Fruit fly (Drosophila melanogaster) whole organism, embryonic: ENCODE data around the gene CRAT.

Experiments
- Bgb ChIP-seq: fragments of 200-800 bp; sonication (Bioruptor generic); IDR thresholded peaks from 2 replicates; pipeline ENCODE4 v1.3.6; 2022; ENCODE audit warnings: missing biosample characterization, missing genetic modification characterization; ENCODE audit not compliant: partially characterized antibody
- Blimp-1 ChIP-seq: fragments of 200-800 bp; sonication (Bioruptor generic); optimal IDR thresholded peaks from 3 replicates; lab custom pipeline; 2018; ENCODE audit warnings: missing biosample characterization, missing genetic modification characterization, mild to moderate bottlenecking, moderate library complexity, missing genetic modification reagents
- CG10274 ChIP-seq: fragments of 200-800 bp; sonication (Bioruptor generic); optimal IDR thresholded peaks from 3 replicates; lab custom pipeline; 2017; ENCODE audit warnings: missing biosample characterization, mild to moderate bottlenecking, missing genetic modification characterization
- CG11085 ChIP-seq: fragments of 200-800 bp; sonication (Bioruptor generic); IDR thresholded peaks from 2 replicates; pipeline ENCODE4 v1.3.6; 2022; ENCODE audit warnings: missing biosample characterization, missing genetic modification characterization
- CG11696 ChIP-seq: fragments of 200-800 bp; sonication (Bioruptor generic); IDR thresholded peaks from 2 replicates; pipeline ENCODE4 v1.3.6; 2022; ENCODE audit warnings: missing biosample characterization, missing genetic modification characterization
- CG12659 ChIP-seq: fragments of 200-800 bp; sonication (Bioruptor generic); optimal IDR thresholded peaks from 3 replicates; lab custom pipeline; 2017; ENCODE audit warnings: mild to moderate bottlenecking, missing biosample characterization, missing genetic modification reagents, missing genetic modification characterization
- CG13287 ChIP-seq: fragments of 200-800 bp; sonication (Bioruptor generic); IDR thresholded peaks from 2 replicates; pipeline ENCODE4 v1.3.6; 2022; ENCODE audit warnings: missing biosample characterization, missing genetic modification characterization; ENCODE audit not compliant: partially characterized antibody
- CG13624 ChIP-seq: fragments of 200-800 bp; sonication (Bioruptor generic); optimal IDR thresholded peaks from 2 replicates; lab custom pipeline; 2016; ENCODE audit warnings: missing biosample characterization, missing genetic modification characterization
- CG14014 ChIP-seq: fragments of 200-800 bp; sonication (Bioruptor generic); IDR thresholded peaks from 2 replicates; pipeline ENCODE4 v1.3.6; 2022; ENCODE audit warnings: missing biosample characterization, missing genetic modification characterization
- CG17359 ChIP-seq: fragments of 200-800 bp; sonication (Bioruptor generic); optimal IDR thresholded peaks from 3 replicates; lab custom pipeline; 2018; ENCODE audit warnings: missing biosample characterization, mild to moderate bottlenecking, missing genetic modification characterization, moderate library complexity
- CG18764 ChIP-seq: fragments of 200-800 bp; sonication (Bioruptor generic); optimal IDR thresholded peaks from 3 replicates; lab custom pipeline; 2016; ENCODE audit warnings: missing biosample characterization, missing genetic modification characterization
- CG30431 ChIP-seq: fragments of 200-800 bp; sonication (Bioruptor generic); optimal IDR thresholded peaks from 2 replicates; lab custom pipeline; 2017; ENCODE audit warnings: missing biosample characterization, missing genetic modification characterization
- CG31224 ChIP-seq: fragments of 200-800 bp; sonication (Bioruptor generic); IDR thresholded peaks from 2 replicates; pipeline ENCODE4 v1.3.6; 2022; ENCODE audit warnings: missing biosample characterization, missing genetic modification characterization
- CG3281 ChIP-seq: fragments of 200-800 bp; sonication (Bioruptor generic); optimal IDR thresholded peaks from 3 replicates; lab custom pipeline; 2017; ENCODE audit warnings: missing biosample characterization, mild to moderate bottlenecking, missing genetic modification characterization
- CG3407 ChIP-seq: fragments of 200-800 bp; sonication (Bioruptor generic); optimal IDR thresholded peaks from 2 replicates; lab custom pipeline; 2018; ENCODE audit warnings: missing biosample characterization, mild to moderate bottlenecking, missing genetic modification characterization
- CG6272 ChIP-seq: fragments of 200-800 bp; sonication (Bioruptor generic); IDR thresholded peaks from 2 replicates; pipeline ENCODE4 v1.3.6; 2022; ENCODE audit warnings: missing biosample characterization, missing genetic modification characterization
- CG6689 ChIP-seq: fragments of 200-800 bp; sonication (Bioruptor generic); IDR thresholded peaks from 2 replicates; pipeline ENCODE4 v1.3.6; 2022; ENCODE audit warnings: missing biosample characterization, missing genetic modification characterization
- CG7963 ChIP-seq: fragments of 200-800 bp; sonication (Bioruptor generic); IDR thresholded peaks from 3 replicates; pipeline ENCODE4 v1.3.6; 2022; ENCODE audit warnings: missing biosample characterization, missing genetic modification characterization; ENCODE audit not compliant: partially characterized antibody
- CkIIα-i1 ChIP-seq: fragments of 200-800 bp; sonication (Bioruptor generic); IDR thresholded peaks from 2 replicates; pipeline ENCODE4 v1.3.6; 2022; ENCODE audit warnings: missing biosample characterization, missing genetic modification characterization
- Deaf1 ChIP-seq: fragments of 200-800 bp; optimal IDR thresholded peaks from 3 replicates; lab custom pipeline; 2019; ENCODE audit warnings: missing biosample characterization, mild to moderate bottlenecking, missing genetic modification characterization, moderate library complexity
- Dll ChIP-seq: fragments of 200-800 bp; sonication (Bioruptor generic); IDR thresholded peaks from 4 replicates; pipeline ENCODE4 v1.3.6; 2022; ENCODE audit warnings: missing biosample characterization, missing genetic modification characterization; ENCODE audit not compliant: partially characterized antibody
- Gug ChIP-seq: fragments of 200-800 bp; sonication (Bioruptor generic); IDR thresholded peaks from 4 replicates; pipeline ENCODE4 v1.3.6; 2022; ENCODE audit warnings: missing biosample characterization, missing genetic modification characterization
- HLH3B ChIP-seq: fragments of 200-800 bp; sonication (Bioruptor generic); IDR thresholded peaks from 2 replicates; pipeline ENCODE4 v1.3.6; 2022; ENCODE audit warnings: missing biosample characterization, missing genetic modification characterization
- Meics ChIP-seq: fragments of 200-800 bp; sonication (Bioruptor generic); optimal IDR thresholded peaks from 2 replicates; lab custom pipeline; 2017; ENCODE audit warnings: missing biosample characterization, mild to moderate bottlenecking, missing genetic modification characterization
- Neu2 ChIP-seq: fragments of 200-800 bp; sonication (Bioruptor generic); optimal IDR thresholded peaks from 3 replicates; lab custom pipeline; 2016; ENCODE audit warnings: missing biosample characterization, missing genetic modification characterization, borderline replicate concordance
- Oli ChIP-seq: fragments of 200-800 bp; sonication (Bioruptor generic); optimal IDR thresholded peaks from 2 replicates; lab custom pipeline; 2018; ENCODE audit warnings: missing biosample characterization, mild to moderate bottlenecking, missing genetic modification characterization, moderate library complexity
- Ptx1 ChIP-seq: fragments of 200-800 bp; sonication (Bioruptor generic); IDR thresholded peaks from 2 replicates; pipeline ENCODE4 v1.3.6; 2022; ENCODE audit warnings: missing biosample characterization, missing genetic modification characterization
- Side ChIP-seq: fragments of 200-800 bp; sonication (Bioruptor generic); optimal IDR thresholded peaks from 2 replicates; lab custom pipeline; 2016; ENCODE audit warnings: missing biosample characterization, missing genetic modification characterization
- Six4 ChIP-seq: fragments of 200-800 bp; sonication (Bioruptor generic); optimal IDR thresholded peaks from 2 replicates; lab custom pipeline; 2016; ENCODE audit warnings: missing biosample characterization, missing genetic modification characterization
- TFAM ChIP-seq: fragments of 200-800 bp; sonication (Bioruptor generic); optimal IDR thresholded peaks from 2 replicates; lab custom pipeline; 2017; ENCODE audit warnings: missing biosample characterization, missing genetic modification characterization, inconsistent platforms
- Taf1 ChIP-seq: fragments of 200-800 bp; sonication (Bioruptor generic); IDR thresholded peaks from 2 replicates; pipeline ENCODE4 v1.3.6; 2022; ENCODE audit warnings: missing biosample characterization, missing genetic modification characterization
- YL-1 ChIP-seq: fragments of 200-800 bp; sonication (Bioruptor generic); optimal IDR thresholded peaks from 3 replicates; lab custom pipeline; 2017; ENCODE audit warnings: missing biosample characterization, mild to moderate bottlenecking, missing genetic modification characterization
- al ChIP-seq: fragments of 200-800 bp; sonication (Bioruptor generic); IDR thresholded peaks from 2 replicates; pipeline ENCODE4 v1.3.6; 2022; ENCODE audit warnings: missing biosample characterization, missing genetic modification characterization
- caup ChIP-seq: fragments of 200-800 bp; sonication (Bioruptor generic); optimal IDR thresholded peaks from 3 replicates; lab custom pipeline; 2017; ENCODE audit warnings: missing biosample characterization, mild to moderate bottlenecking, missing genetic modification characterization, moderate library complexity; ENCODE audit not compliant: severe bottlenecking
- ci ChIP-seq: fragments of 200-800 bp; sonication (Bioruptor generic); IDR thresholded peaks from 3 replicates; pipeline ENCODE4 v1.3.6; 2022; ENCODE audit warnings: missing biosample characterization, missing genetic modification characterization
- grau ChIP-seq: fragments of 200-800 bp; optimal IDR thresholded peaks from 3 replicates; lab custom pipeline; 2019; ENCODE audit warnings: missing biosample characterization, mild to moderate bottlenecking, missing genetic modification characterization, moderate library complexity
- gro ChIP-seq: fragments of 200-800 bp; sonication (Bioruptor generic); optimal IDR thresholded peaks from 2 replicates; lab custom pipeline; 2016; ENCODE audit warnings: missing biosample characterization, missing genetic modification characterization
- hbn ChIP-seq: fragments of 200-800 bp; sonication (Bioruptor generic); IDR thresholded peaks from 2 replicates; pipeline ENCODE4 v1.3.6; 2022; ENCODE audit warnings: missing biosample characterization, missing genetic modification characterization; ENCODE audit not compliant: partially characterized antibody
- her ChIP-seq: fragments of 200-800 bp; sonication (Bioruptor generic); optimal IDR thresholded peaks from 2 replicates; lab custom pipeline; 2016; ENCODE audit warnings: missing biosample characterization, missing genetic modification characterization
- nau ChIP-seq: fragments of 200-800 bp; sonication (Bioruptor generic); optimal IDR thresholded peaks from 3 replicates; lab custom pipeline; 2017; ENCODE audit warnings: missing biosample characterization, mild to moderate bottlenecking, missing genetic modification characterization, missing genetic modification reagents
- odd ChIP-seq: fragments of 200-800 bp; sonication (Bioruptor generic); optimal IDR thresholded peaks from 2 replicates; lab custom pipeline; 2017; ENCODE audit warnings: missing biosample characterization, mild to moderate bottlenecking, missing genetic modification characterization
- otp ChIP-seq: fragments of 200-800 bp; sonication (Bioruptor generic); IDR thresholded peaks from 3 replicates; pipeline ENCODE4, ENCODE4 v1.3.6; 2022; ENCODE audit warnings: missing biosample characterization, missing genetic modification characterization
- pita ChIP-seq: fragments of 200-800 bp; sonication (Bioruptor generic); optimal IDR thresholded peaks from 2 replicates; lab custom pipeline; 2017; ENCODE audit warnings: missing biosample characterization, mild to moderate bottlenecking, missing genetic modification characterization
- schlank ChIP-seq: fragments of 200-800 bp; sonication (Bioruptor generic); optimal IDR thresholded peaks from 2 replicates; lab custom pipeline; 2018; ENCODE audit warnings: missing biosample characterization, mild to moderate bottlenecking, missing genetic modification characterization
- seq ChIP-seq: fragments of 200-800 bp; sonication (Bioruptor generic); IDR thresholded peaks from 2 replicates; pipeline ENCODE4 v1.3.6; 2022; ENCODE audit warnings: missing biosample characterization, missing genetic modification characterization
- slp2 ChIP-seq: fragments of 200-800 bp; sonication (Bioruptor generic); optimal IDR thresholded peaks from 2 replicates; lab custom pipeline; 2016; ENCODE audit warnings: missing biosample characterization, missing genetic modification characterization
- sr ChIP-seq: fragments of 200-800 bp; sonication (Bioruptor generic); IDR thresholded peaks from 3 replicates; pipeline ENCODE4 v1.3.6; 2022; ENCODE audit warnings: missing biosample characterization, missing genetic modification characterization
- trem ChIP-seq: fragments of 200-800 bp; optimal IDR thresholded peaks from 3 replicates; lab custom pipeline; 2019; ENCODE audit warnings: missing biosample characterization, mild to moderate bottlenecking, missing genetic modification characterization, moderate library complexity

Gene CRAT

DNA sequence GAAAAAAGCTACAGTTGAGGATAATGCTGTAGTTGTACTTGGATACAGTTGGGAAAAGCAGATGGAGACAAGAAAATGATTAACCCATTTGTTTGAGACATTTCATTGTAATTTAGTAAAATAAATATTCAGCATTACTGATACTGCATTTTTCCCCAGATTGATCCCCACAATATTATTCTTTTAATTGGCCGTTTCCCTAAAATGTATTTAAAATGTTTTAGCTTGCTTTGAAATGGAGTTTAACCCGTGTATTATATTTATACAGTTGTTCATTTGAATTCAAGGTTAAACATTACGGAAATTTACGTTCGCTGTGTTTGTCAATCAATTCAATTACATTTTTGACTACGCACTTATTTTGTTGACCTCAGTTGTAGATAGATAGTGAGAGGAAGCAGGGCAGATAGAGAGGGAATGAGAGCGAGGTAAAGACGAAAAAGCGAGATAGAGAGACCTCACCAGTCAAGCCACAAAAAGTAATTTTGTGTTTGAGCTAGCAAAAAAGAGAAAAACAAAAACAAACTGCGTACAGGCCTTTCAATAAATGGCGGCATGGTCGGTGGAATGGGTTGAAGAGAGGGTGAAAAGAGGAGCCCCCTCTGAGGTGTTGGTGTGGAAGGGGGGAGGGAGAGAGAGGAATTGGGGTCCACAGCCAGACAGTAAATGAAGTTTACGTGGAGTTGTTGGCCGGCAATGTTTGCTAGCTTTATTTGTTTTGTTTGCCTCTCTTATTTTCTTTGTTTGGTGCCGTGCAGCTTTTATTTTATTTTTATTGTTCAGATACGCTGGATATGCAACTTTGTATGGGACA lies 34.8 kb upstream of the CRAT start (continued):
- TF ChIP-seq Ptx1 (GFP tag; lab: Robert Waterston, UW) (peak; percentile 71), CG3407 (no peak), hbn (GFP tag; lab: Robert Waterston, UW) (no peak), CG18764 (GFP tag; lab: Kevin White, UChicago) (peak; percentile 67), Side (GFP tag; lab: Kevin White, UChicago) (peak; percentile 74), Neu2 (GFP tag; lab: Kevin White, UChicago) (peak; percentile 20), CG30431 (peak; percentile 81), CkIIα-i1 (0 out of 2 replicates have a peak, but pooled peaks have one; percentile 20), CG11085 (0 out of 2 replicates have a peak, but pooled peaks have one; percentile 36), slp2 (GFP tag; lab: Kevin White, UChicago) (peak; percentile 53), CG12659 (peak; percentile 94), CG10274 (peak; percentile 80), Dll (GFP tag; lab: Robert Waterston, UW) (0 out of 4 replicates have a peak, but pooled peaks have one; percentile 37), CG11696 (GFP tag; lab: Robert Waterston, UW) (peak; percentile 96), CG13287 (peak; percentile 16; the same call in 1 of the 2 replicates), Deaf1 (tag; lab: Kevin White, UChicago) (peak; percentile 72), CG31224 (peak; percentile 51), trem (tag; lab: Kevin White, UChicago) (peak; percentile 72), YL-1 (GFP tag; lab: Kevin White, UChicago) (peak; percentile 56), CG3281 (peak; percentile 94), grau (tag; lab: Kevin White, UChicago) (peak; percentile 91), CG7963 (no peak), CG17359 (tag; lab: Kevin White, UChicago) (peak; percentile 83), CG6272 (GFP tag; lab: Robert Waterston, UW) (peak; percentile 42; the same call in 1 of the 2 replicates), odd (GFP tag; lab: Kevin White, UChicago) (peak; percentile 81), ci (peak; percentile 53; the same call in 2 of the 3 replicates), CG13624 (peak; percentile 87), schlank (tag; lab: Kevin White, UChicago) (peak; percentile 65), Oli (peak; percentile 95), al (no peak; the same call in 1 of the 2 replicates), Meics (peak; percentile 93), Blimp-1 (GFP tag; lab: Kevin White, UChicago) (peak; percentile 78), nau (GFP tag; lab: Kevin White, UChicago) (peak; percentile 89), Taf1 (no peak), pita (GFP tag; lab: Kevin White, UChicago) (no peak), caup (GFP tag; lab: Kevin White, UChicago) (peak; percentile 77), Six4 (peak; percentile 81), TFAM (GFP tag; lab: Kevin White, UChicago) (no peak), Gug (no peak; the same call in 2 of the 4 replicates), CG6689 (GFP tag; lab: Robert Waterston, UW) (peak; percentile 78), seq (GFP tag; lab: Robert Waterston, UW) (peak; percentile 80), sr (GFP tag; lab: Robert Waterston, UW) (no peak), gro (peak; percentile 54), HLH3B (GFP tag; lab: Robert Waterston, UW) (peak; percentile 60), CG14014 (GFP tag; lab: Robert Waterston, UW) (peak; percentile 71), her (GFP tag; lab: Kevin White, UChicago) (peak; percentile 63), Bgb (no peak; the same call in 1 of the 2 replicates), otp (GFP tag; lab: Robert Waterston, UW) (0 out of 3 replicates have a peak, but pooled peaks have one; percentile 4)
